Fruit fly (Drosophila melanogaster): Measurements from ENCODE around the gene mRpL35.

The mRpL35 gene

DNA sequence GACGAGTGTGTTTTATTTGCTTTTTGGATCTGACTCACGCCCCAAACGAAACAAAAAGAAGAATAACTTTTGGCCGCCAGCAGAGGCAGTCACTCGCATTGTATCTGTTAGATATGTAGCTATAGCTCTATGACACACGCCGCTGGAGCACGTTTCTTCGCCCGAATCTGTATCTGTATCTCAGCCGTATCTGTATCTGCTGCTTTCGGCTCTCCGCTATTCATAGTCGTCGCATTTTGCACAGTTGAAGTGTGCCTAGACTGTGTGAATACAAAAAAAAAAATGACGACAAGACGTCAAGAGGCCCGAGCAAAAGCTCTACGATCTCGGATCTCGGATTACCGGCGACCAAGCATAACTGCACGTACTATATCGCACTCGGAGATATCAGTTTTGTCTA, 23.4 kb downstream of the mRpL35 start:
- no peak for TF ChIP-seq CG32121 (GFP tag; IDR thresholded peaks at IDR 0.05)

DNA sequence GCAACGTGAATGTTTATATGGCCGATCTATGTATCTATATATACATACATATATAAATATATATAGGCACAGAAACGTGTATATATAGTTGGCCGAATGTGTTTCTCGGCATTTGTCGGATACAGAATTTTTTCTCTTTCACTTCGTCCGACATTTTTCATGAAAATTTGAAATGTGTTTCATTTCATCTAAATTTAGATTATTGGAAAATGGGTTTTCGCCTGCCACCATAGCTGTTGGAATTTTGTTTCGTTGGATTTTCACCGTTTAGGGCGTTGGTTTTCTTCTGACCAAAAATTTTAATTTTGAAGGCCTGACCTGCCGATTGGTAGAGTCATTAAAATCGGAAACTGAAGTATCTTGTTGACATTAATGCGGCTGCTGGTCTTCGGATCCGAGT, 24.1 kb downstream of the mRpL35 start:
- no peak for TF ChIP-seq Pif1B (GFP tag; optimal IDR thresholded peaks at IDR 0.05)
- no peak for TF ChIP-seq CG4496 (GFP tag; IDR thresholded peaks at IDR 0.05)
- TF ChIP-seq CG9948 (tag; optimal IDR thresholded peaks at IDR 0.05) = no peak
- TF ChIP-seq CG13204 (GFP tag; optimal IDR thresholded peaks at IDR 0.05) = no peak
- no peak for TF ChIP-seq gl (tag; optimal IDR thresholded peaks at IDR 0.05)

DNA sequence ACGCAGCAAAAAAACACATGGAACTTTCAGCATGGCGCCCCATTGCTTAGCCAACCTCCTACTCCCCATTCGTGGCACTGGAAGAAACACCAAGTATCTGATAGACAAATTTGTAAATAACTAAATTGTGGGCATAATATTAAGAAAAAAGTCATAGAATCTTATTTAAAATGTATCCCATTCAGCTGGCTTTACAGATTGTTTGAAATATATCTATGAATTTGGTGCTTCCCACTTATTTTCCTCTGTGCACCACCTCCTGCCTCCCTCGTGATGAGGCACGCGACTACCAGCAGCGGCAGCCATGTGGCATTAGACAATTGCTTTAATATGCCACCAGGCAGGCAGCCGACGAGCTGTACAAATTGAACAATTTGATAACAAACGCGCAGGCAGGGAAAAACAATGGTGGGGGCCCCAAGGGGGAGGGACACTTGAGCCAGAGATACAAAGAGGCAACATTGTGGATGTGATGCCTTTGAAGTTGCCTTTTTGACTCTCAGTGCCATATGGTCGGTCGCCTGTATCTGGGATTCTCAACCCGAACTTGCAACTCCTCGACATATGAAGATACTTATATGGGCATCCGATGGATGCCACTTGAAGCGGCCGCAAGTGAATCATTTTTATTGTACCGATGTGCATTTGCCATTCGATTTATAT, 25.9 kb downstream of the mRpL35 start:
- no peak for TF ChIP-seq Snoo (tag; optimal IDR thresholded peaks at IDR 0.05)
- peak; percentile 77 for TF ChIP-seq fd96Ca (GFP tag; IDR thresholded peaks at IDR 0.05)
- peak; percentile 54 for TF ChIP-seq CG17806 (tag; optimal IDR thresholded peaks at IDR 0.05)
- TF ChIP-seq gl (tag; optimal IDR thresholded peaks at IDR 0.05) = no peak
- peak; percentile 75 for TF ChIP-seq CG8301 (tag; optimal IDR thresholded peaks at IDR 0.05)
- TF ChIP-seq D1 (tag; optimal IDR thresholded peaks at IDR 0.05) = no peak
- TF ChIP-seq CG10348 (GFP tag; IDR thresholded peaks at IDR 0.05) = 0 out of 2 replicates have a peak, but pooled peaks have one; percentile 40
- peak; percentile 80 for TF ChIP-seq CG14655 (GFP tag; optimal IDR thresholded peaks at IDR 0.05)
- TF ChIP-seq CG12605 (GFP tag; IDR thresholded peaks at IDR 0.05) = peak; percentile 66
- no peak for TF ChIP-seq rn (GFP tag; IDR thresholded peaks at IDR 0.05)
- no peak for TF ChIP-seq CG4496 (GFP tag; IDR thresholded peaks at IDR 0.05)
- peak; percentile 59 for TF ChIP-seq CG8159 (tag; optimal IDR thresholded peaks at IDR 0.05)
- peak; percentile 34 for TF ChIP-seq CG34367 (tag; optimal IDR thresholded peaks at IDR 0.05)
- TF ChIP-seq CG13204 (GFP tag; optimal IDR thresholded peaks at IDR 0.05) = no peak
- peak; percentile 83 for TF ChIP-seq Ets98B (GFP tag; IDR thresholded peaks at IDR 0.05)
- TF ChIP-seq CG9948 (tag; optimal IDR thresholded peaks at IDR 0.05) = peak; percentile 34
- TF ChIP-seq CG32121 (GFP tag; IDR thresholded peaks at IDR 0.05) = peak; percentile 80
- TF ChIP-seq Pif1A (GFP tag; optimal IDR thresholded peaks at IDR 0.05) = peak; percentile 64
- no peak for TF ChIP-seq EcR (GFP tag; optimal IDR thresholded peaks at IDR 0.05)
- TF ChIP-seq CG15710 (tag; optimal IDR thresholded peaks at IDR 0.05) = peak; percentile 50
- peak; percentile 15 for TF ChIP-seq Pif1B (GFP tag; optimal IDR thresholded peaks at IDR 0.05)

DNA sequence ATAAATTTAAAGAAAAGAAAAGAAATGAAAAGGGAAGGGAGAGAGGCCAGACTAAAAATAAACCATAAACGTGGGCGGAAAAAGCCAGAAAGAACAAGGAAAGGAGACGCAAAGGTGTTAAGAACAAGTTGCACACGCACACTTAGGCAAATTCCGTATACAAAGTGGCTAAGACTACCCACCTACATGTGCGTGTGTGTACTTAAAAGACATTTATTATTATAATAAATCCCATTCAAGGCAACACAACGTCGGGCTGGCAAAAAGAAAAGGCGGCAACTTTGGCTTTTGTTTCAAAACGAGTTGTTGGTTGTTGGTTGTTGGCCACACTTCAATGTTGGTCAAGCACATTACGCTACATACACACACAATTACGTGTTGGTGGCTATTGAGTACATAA, 28.9 kb downstream of the mRpL35 start:
- TF ChIP-seq CG9948 (tag; optimal IDR thresholded peaks at IDR 0.05) (no peak), CG14655 (GFP tag; optimal IDR thresholded peaks at IDR 0.05) (no peak), CG12605 (GFP tag; IDR thresholded peaks at IDR 0.05) (no peak), Snoo (tag; optimal IDR thresholded peaks at IDR 0.05) (no peak), Ets98B (GFP tag; IDR thresholded peaks at IDR 0.05) (no peak), CG15710 (tag; optimal IDR thresholded peaks at IDR 0.05) (no peak), fd96Ca (GFP tag; IDR thresholded peaks at IDR 0.05) (no peak), CG8301 (tag; optimal IDR thresholded peaks at IDR 0.05) (no peak), EcR (GFP tag; optimal IDR thresholded peaks at IDR 0.05) (no peak), gl (tag; optimal IDR thresholded peaks at IDR 0.05) (no peak), CG34367 (tag; optimal IDR thresholded peaks at IDR 0.05) (no peak), CG32121 (GFP tag; IDR thresholded peaks at IDR 0.05) (no peak), Pif1B (GFP tag; optimal IDR thresholded peaks at IDR 0.05) (no peak), CG17806 (tag; optimal IDR thresholded peaks at IDR 0.05) (no peak), CG8159 (tag; optimal IDR thresholded peaks at IDR 0.05) (no peak), CG13204 (GFP tag; optimal IDR thresholded peaks at IDR 0.05) (no peak), CG4496 (GFP tag; IDR thresholded peaks at IDR 0.05) (no peak), D1 (tag; optimal IDR thresholded peaks at IDR 0.05) (no peak)

DNA sequence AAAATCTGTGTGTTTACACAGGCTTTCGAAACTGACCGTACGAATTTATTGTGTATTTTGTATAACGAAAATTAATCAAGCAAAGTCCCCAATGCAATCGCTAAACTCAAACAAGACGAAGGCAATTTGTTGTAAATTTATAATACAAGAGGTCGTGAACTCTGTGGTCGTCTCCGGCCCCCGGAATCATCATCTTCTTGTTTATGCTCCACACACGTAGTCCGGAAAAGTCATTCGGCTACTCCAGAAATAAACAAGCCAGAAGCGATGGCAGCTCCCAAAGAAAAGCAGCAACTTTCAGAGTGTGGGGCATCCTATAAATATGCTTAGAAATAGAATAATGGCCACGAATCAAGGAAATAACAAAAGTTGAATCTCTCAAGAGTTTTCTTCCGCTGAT, 29.9 kb downstream of the mRpL35 start:
- TF ChIP-seq CG9948 (tag; optimal IDR thresholded peaks at IDR 0.05) (no peak), CG10348 (GFP tag; IDR thresholded peaks at IDR 0.05) (no peak), D1 (tag; optimal IDR thresholded peaks at IDR 0.05) (no peak), Pif1B (GFP tag; optimal IDR thresholded peaks at IDR 0.05) (no peak), fd96Ca (GFP tag; IDR thresholded peaks at IDR 0.05) (no peak), CG32121 (GFP tag; IDR thresholded peaks at IDR 0.05) (no peak), Pif1A (GFP tag; optimal IDR thresholded peaks at IDR 0.05) (no peak), CG12605 (GFP tag; IDR thresholded peaks at IDR 0.05) (no peak)

DNA sequence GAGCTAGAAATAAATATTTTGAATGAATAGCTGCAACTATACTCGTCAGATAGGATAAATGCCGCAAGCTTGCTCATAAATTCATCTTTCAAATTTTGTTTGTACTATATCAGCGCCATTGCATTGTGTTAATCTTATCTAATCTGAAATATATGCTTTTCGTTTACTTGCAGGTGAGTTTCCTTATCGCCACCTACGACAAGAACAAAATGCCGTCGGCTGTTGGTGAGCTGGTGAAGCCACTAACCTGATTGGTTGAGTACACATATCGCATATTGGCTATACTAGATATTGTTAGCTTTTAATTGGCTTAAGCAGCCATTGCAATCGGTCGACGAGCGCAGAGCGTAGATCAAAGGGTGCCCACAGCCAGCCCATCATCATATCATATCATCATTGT, 30.4 kb downstream of the mRpL35 start:
- TF ChIP-seq CG32121 (GFP tag; IDR thresholded peaks at IDR 0.05) (no peak), CG8159 (tag; optimal IDR thresholded peaks at IDR 0.05) (no peak), D1 (tag; optimal IDR thresholded peaks at IDR 0.05) (no peak), rn (GFP tag; IDR thresholded peaks at IDR 0.05) (no peak), fd96Ca (GFP tag; IDR thresholded peaks at IDR 0.05) (no peak), CG34367 (tag; optimal IDR thresholded peaks at IDR 0.05) (no peak), CG4496 (GFP tag; IDR thresholded peaks at IDR 0.05) (no peak), CG12605 (GFP tag; IDR thresholded peaks at IDR 0.05) (no peak), CG9948 (tag; optimal IDR thresholded peaks at IDR 0.05) (no peak), Pif1B (GFP tag; optimal IDR thresholded peaks at IDR 0.05) (no peak), EcR (GFP tag; optimal IDR thresholded peaks at IDR 0.05) (no peak), Snoo (tag; optimal IDR thresholded peaks at IDR 0.05) (no peak), CG17806 (tag; optimal IDR thresholded peaks at IDR 0.05) (no peak), CG14655 (GFP tag; optimal IDR thresholded peaks at IDR 0.05) (no peak), CG8301 (tag; optimal IDR thresholded peaks at IDR 0.05) (no peak), CG10348 (GFP tag; IDR thresholded peaks at IDR 0.05) (no peak)

Measured in whole organism, pupa.